Fruit fly (Drosophila melanogaster) whole organism, embryonic: Measurements from ENCODE around the gene Txl.

Experiments used
- CG10209 ChIP-seq: fragments of 200-800 bp; sonication (Bioruptor generic); optimal IDR thresholded peaks from 3 replicates; lab custom pipeline; 2017; ENCODE audit warnings: missing biosample characterization, mild to moderate bottlenecking, missing genetic modification characterization, missing genetic modification reagents
- CG11093 ChIP-seq: fragments of 200-800 bp; sonication (Bioruptor generic); IDR thresholded peaks from 3 replicates; pipeline ENCODE4 v1.3.6; 2022; ENCODE audit warnings: missing biosample characterization, missing genetic modification characterization
- CG12104 ChIP-seq: fragments of 200-800 bp; sonication (Bioruptor generic); optimal IDR thresholded peaks from 3 replicates; lab custom pipeline; 2016; ENCODE audit warnings: missing biosample characterization, missing genetic modification characterization
- CG12769 ChIP-seq: fragments of 200-800 bp; sonication (Bioruptor generic); optimal IDR thresholded peaks from 2 replicates; lab custom pipeline; 2019; ENCODE audit warnings: missing biosample characterization, mild to moderate bottlenecking, missing genetic modification characterization, moderate library complexity
- CG13287 ChIP-seq: fragments of 200-800 bp; sonication (Bioruptor generic); IDR thresholded peaks from 2 replicates; pipeline ENCODE4 v1.3.6; 2022; ENCODE audit warnings: missing biosample characterization, missing genetic modification characterization; ENCODE audit not compliant: partially characterized antibody
- CG14710 ChIP-seq: fragments of 200-800 bp; sonication (Bioruptor generic); optimal IDR thresholded peaks from 3 replicates; lab custom pipeline; 2019; ENCODE audit warnings: missing biosample characterization, mild to moderate bottlenecking, missing genetic modification characterization, moderate library complexity
- CG1529 ChIP-seq: fragments of 200-800 bp; sonication (Bioruptor generic); optimal IDR thresholded peaks from 3 replicates; lab custom pipeline; 2018; ENCODE audit warnings: missing biosample characterization, missing genetic modification characterization
- CG15601 ChIP-seq: fragments of 200-800 bp; sonication (Bioruptor generic); optimal IDR thresholded peaks from 3 replicates; lab custom pipeline; 2019; ENCODE audit warnings: missing biosample characterization, mild to moderate bottlenecking, missing genetic modification characterization, moderate library complexity
- CG15696 ChIP-seq: fragments of 200-800 bp; sonication (Bioruptor generic); optimal IDR thresholded peaks from 2 replicates; lab custom pipeline; 2019; ENCODE audit warnings: missing biosample characterization, mild to moderate bottlenecking, missing genetic modification characterization, moderate library complexity
- CG2129 ChIP-seq: fragments of 200-800 bp; sonication (Bioruptor generic); IDR thresholded peaks from 2 replicates; pipeline ENCODE4 v1.3.6; 2022; ENCODE audit warnings: missing biosample characterization, missing genetic modification characterization; ENCODE audit not compliant: partially characterized antibody
- CG31224 ChIP-seq: fragments of 200-800 bp; sonication (Bioruptor generic); IDR thresholded peaks from 2 replicates; pipeline ENCODE4 v1.3.6; 2022; ENCODE audit warnings: missing biosample characterization, missing genetic modification characterization
- CG43689 ChIP-seq: fragments of 200-800 bp; sonication (Bioruptor generic); IDR thresholded peaks from 2 replicates; pipeline ENCODE4 v1.3.6; 2022; ENCODE audit warnings: missing biosample characterization, missing genetic modification characterization
- CG4617 ChIP-seq: fragments of 200-800 bp; sonication (Bioruptor generic); optimal IDR thresholded peaks from 3 replicates; lab custom pipeline; 2016; ENCODE audit warnings: missing biosample characterization, missing genetic modification characterization, borderline replicate concordance
- CG5180 ChIP-seq: fragments of 200-800 bp; sonication (Bioruptor generic); optimal IDR thresholded peaks from 3 replicates; lab custom pipeline; 2017; ENCODE audit warnings: missing biosample characterization, missing genetic modification characterization, mild to moderate bottlenecking, moderate library complexity, missing genetic modification reagents
- CG5245 ChIP-seq: fragments of 200-800 bp; sonication (Bioruptor generic); optimal IDR thresholded peaks from 3 replicates; lab custom pipeline; 2016; ENCODE audit warnings: missing biosample characterization, missing genetic modification characterization
- CG6175 ChIP-seq: fragments of 200-800 bp; sonication (Bioruptor generic); IDR thresholded peaks from 3 replicates; pipeline ENCODE4 v1.3.6; 2022; ENCODE audit warnings: missing biosample characterization, missing genetic modification characterization
- CG6791 ChIP-seq: fragments of 200-800 bp; sonication (Bioruptor generic); IDR thresholded peaks from 3 replicates; pipeline ENCODE4 v1.3.6; 2022; ENCODE audit warnings: missing biosample characterization, missing genetic modification characterization; ENCODE audit not compliant: partially characterized antibody
- CG6854 ChIP-seq: fragments of 200-800 bp; sonication (Bioruptor generic); optimal IDR thresholded peaks from 3 replicates; lab custom pipeline; 2017; ENCODE audit warnings: missing biosample characterization, mild to moderate bottlenecking, missing genetic modification characterization
- Dip2 ChIP-seq: fragments of 200-800 bp; sonication (Bioruptor generic); IDR thresholded peaks from 2 replicates; pipeline ENCODE4 v1.3.6; 2022; ENCODE audit warnings: missing biosample characterization, missing genetic modification characterization
- E2f1 ChIP-seq: fragments of 200-800 bp; sonication (Bioruptor generic); IDR thresholded peaks from 2 replicates; pipeline ENCODE4 v1.3.6; 2022; ENCODE audit warnings: missing biosample characterization, missing genetic modification characterization
- Fer1 ChIP-seq: fragments of 200-800 bp; sonication (Bioruptor generic); optimal IDR thresholded peaks from 2 replicates; lab custom pipeline; 2017; ENCODE audit warnings: missing biosample characterization, mild to moderate bottlenecking, missing genetic modification characterization
- GATAe ChIP-seq: fragments of 200-800 bp; sonication (Bioruptor generic); conservative IDR thresholded peaks from 2 replicates; pipeline ENCODE4 v1.3.6; 2022; ENCODE audit warnings: missing biosample characterization, missing genetic modification characterization
- Mad ChIP-seq: fragments of 200-800 bp; sonication (Bioruptor generic); optimal IDR thresholded peaks from 2 replicates; lab custom pipeline; 2016; ENCODE audit warnings: missing biosample characterization, missing genetic modification characterization
- Mrtf ChIP-seq: fragments of 200-800 bp; sonication (Bioruptor generic); IDR thresholded peaks from 3 replicates; pipeline ENCODE4 v1.3.6; 2022; ENCODE audit warnings: missing biosample characterization, missing genetic modification characterization
- NfI ChIP-seq: fragments of 200-800 bp; sonication (Bioruptor generic); optimal IDR thresholded peaks from 3 replicates; lab custom pipeline; 2018; ENCODE audit warnings: missing biosample characterization, mild to moderate bottlenecking, missing genetic modification characterization, moderate library complexity
- Side ChIP-seq: fragments of 200-800 bp; sonication (Bioruptor generic); optimal IDR thresholded peaks from 2 replicates; lab custom pipeline; 2016; ENCODE audit warnings: missing biosample characterization, missing genetic modification characterization
- Six4 ChIP-seq: fragments of 200-800 bp; sonication (Bioruptor generic); optimal IDR thresholded peaks from 2 replicates; lab custom pipeline; 2016; ENCODE audit warnings: missing biosample characterization, missing genetic modification characterization
- Xbp1 ChIP-seq: fragments of 200-800 bp; sonication (Bioruptor generic); optimal IDR thresholded peaks from 3 replicates; lab custom pipeline; 2016; ENCODE audit warnings: missing biosample characterization, mild to moderate bottlenecking, missing genetic modification characterization
- Xrp1 ChIP-seq: fragments of 200-800 bp; sonication (Bioruptor generic); IDR thresholded peaks from 2 replicates; pipeline ENCODE4 v1.3.6; 2022; ENCODE audit warnings: missing biosample characterization, missing genetic modification characterization
- ase ChIP-seq: fragments of 200-800 bp; sonication (Bioruptor generic); IDR thresholded peaks from 3 replicates; pipeline ENCODE4 v1.3.6; 2022; ENCODE audit warnings: missing biosample characterization, missing genetic modification characterization
- ash1 ChIP-seq: fragments of 200-800 bp; sonication (Bioruptor generic); optimal IDR thresholded peaks from 2 replicates; lab custom pipeline; 2018; ENCODE audit warnings: missing biosample characterization, mild to moderate bottlenecking, missing genetic modification characterization
- gem ChIP-seq: fragments of 200-800 bp; sonication (Bioruptor generic); optimal IDR thresholded peaks from 2 replicates; lab custom pipeline; 2019; ENCODE audit warnings: missing biosample characterization, mild to moderate bottlenecking, missing genetic modification characterization, moderate library complexity
- grn ChIP-seq: fragments of 200-800 bp; sonication (Bioruptor generic); optimal IDR thresholded peaks from 3 replicates; lab custom pipeline; 2017; ENCODE audit warnings: missing biosample characterization, missing genetic modification characterization
- gro ChIP-seq: fragments of 200-800 bp; sonication (Bioruptor generic); optimal IDR thresholded peaks from 2 replicates; lab custom pipeline; 2016; ENCODE audit warnings: missing biosample characterization, missing genetic modification characterization
- jing ChIP-seq: fragments of 200-800 bp; sonication (Bioruptor generic); optimal IDR thresholded peaks from 2 replicates; lab custom pipeline; 2018; ENCODE audit warnings: missing biosample characterization, mild to moderate bottlenecking, missing genetic modification characterization
- lov ChIP-seq, 2 experiments: fragments of 200-800 bp in 1 of 2; fragments of >200 bp in 1 of 2; sonication (Bioruptor generic) in 1 of 2; IDR thresholded peaks in 1 of 2; optimal IDR thresholded peaks in 1 of 2; 2 replicates in 1 of 2; 3 replicates in 1 of 2; pipeline versions ENCODE4 v1.3.6 to Lab custom; 2017 to 2022; ENCODE audit warnings: missing biosample characterization in 1 of 2, missing genetic modification characterization in 1 of 2
- luna ChIP-seq: fragments of 200-800 bp; sonication (Bioruptor generic); optimal IDR thresholded peaks from 2 replicates; lab custom pipeline; 2016; ENCODE audit warnings: missing biosample characterization, missing genetic modification characterization
- nmo ChIP-seq: fragments of 200-800 bp; sonication (Bioruptor generic); optimal IDR thresholded peaks from 2 replicates; lab custom pipeline; 2018; ENCODE audit warnings: missing biosample characterization, mild to moderate bottlenecking, missing genetic modification characterization, moderate library complexity
- onecut ChIP-seq: fragments of 200-800 bp; sonication (Bioruptor generic); IDR thresholded peaks from 2 replicates; pipeline ENCODE4 v1.3.6; 2022; ENCODE audit warnings: missing biosample characterization, missing genetic modification characterization
- prd ChIP-seq, 3 experiments: fragments of >200 bp in 2 of 3; fragments of 200-800 bp in 1 of 3; sonication (Bioruptor generic) in 1 of 3; optimal IDR thresholded peaks in 2 of 3; IDR thresholded peaks in 1 of 3; 2 replicates in 2 of 3; 3 replicates in 1 of 3; pipeline versions ENCODE4 v1.3.6 to Lab custom; 2017 to 2022; ENCODE audit warnings: missing biosample characterization in 1 of 3, missing genetic modification characterization in 1 of 3
- rib ChIP-seq: fragments of 200-800 bp; sonication (Bioruptor generic); IDR thresholded peaks from 2 replicates; pipeline ENCODE4 v1.3.6; 2022; ENCODE audit warnings: missing biosample characterization, missing genetic modification characterization
- schlank ChIP-seq: fragments of 200-800 bp; sonication (Bioruptor generic); optimal IDR thresholded peaks from 2 replicates; lab custom pipeline; 2018; ENCODE audit warnings: missing biosample characterization, mild to moderate bottlenecking, missing genetic modification characterization
- scrt ChIP-seq: fragments of 200-800 bp; sonication (Bioruptor generic); optimal IDR thresholded peaks from 2 replicates; lab custom pipeline; 2018; ENCODE audit warnings: missing biosample characterization, mild to moderate bottlenecking, missing genetic modification characterization, moderate library complexity
- seq ChIP-seq: fragments of 200-800 bp; sonication (Bioruptor generic); IDR thresholded peaks from 2 replicates; pipeline ENCODE4 v1.3.6; 2022; ENCODE audit warnings: missing biosample characterization, missing genetic modification characterization
- shn ChIP-seq: fragments of 200-800 bp; sonication (Bioruptor generic); optimal IDR thresholded peaks from 3 replicates; lab custom pipeline; 2016; ENCODE audit warnings: missing biosample characterization, missing genetic modification characterization
- so ChIP-seq: fragments of 200-800 bp; sonication (Bioruptor generic); IDR thresholded peaks from 3 replicates; pipeline ENCODE4 v1.3.6; 2022; ENCODE audit warnings: missing biosample characterization, missing genetic modification characterization
- stc ChIP-seq: fragments of 200-800 bp; sonication (Bioruptor generic); IDR thresholded peaks from 2 replicates; pipeline ENCODE4 v1.3.6; 2022; ENCODE audit warnings: missing biosample characterization, missing genetic modification characterization
- tll ChIP-seq, 2 experiments: fragments of 200-800 bp in 1 of 2; fragments of >200 bp in 1 of 2; sonication (Bioruptor generic) in 1 of 2; optimal IDR thresholded peaks; 2 replicates each; lab custom pipeline; 2017 to 2019; ENCODE audit warnings: missing biosample characterization in 2 of 2, missing genetic modification characterization in 2 of 2, mild to moderate bottlenecking in 1 of 2, moderate library complexity in 1 of 2
- zfh2 ChIP-seq: fragments of 200-800 bp; sonication (Bioruptor generic); optimal IDR thresholded peaks from 2 replicates; lab custom pipeline; 2016; ENCODE audit warnings: missing biosample characterization, missing genetic modification characterization

The Txl gene

DNA sequence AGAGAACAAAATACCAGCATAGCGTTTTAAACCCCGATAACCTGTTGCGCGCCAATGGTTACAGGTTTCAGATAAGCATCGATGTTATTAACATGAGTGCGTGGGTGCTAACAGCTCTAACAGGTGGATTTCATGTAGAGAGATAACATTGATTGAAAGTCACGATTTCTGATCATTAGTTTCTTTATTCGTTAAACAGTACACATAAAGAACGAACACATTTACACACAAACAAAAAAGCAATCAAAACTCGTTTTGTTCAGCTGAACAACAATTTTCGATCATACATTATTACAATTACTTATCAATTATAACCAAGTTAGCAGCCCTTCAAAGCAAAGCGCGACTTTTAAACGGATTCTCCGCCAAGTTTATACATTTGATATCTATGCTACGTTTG, 24.0 kb downstream of the Txl start (continued):
- TF ChIP-seq Xrp1 (GFP tag; lab: Robert Waterston, UW): no peak; the same call in 1 of the 2 replicates
- no peak for TF ChIP-seq GATAe
- TF ChIP-seq CG12104: no peak
- peak; percentile 16 for TF ChIP-seq nmo (GFP tag; lab: Kevin White, UChicago)
- peak; percentile 6 for TF ChIP-seq NfI (GFP tag; lab: Kevin White, UChicago)
- TF ChIP-seq Six4: no peak
- peak; percentile 38 for TF ChIP-seq zfh2 (GFP tag; lab: Kevin White, UChicago)
- no peak for TF ChIP-seq jing (GFP tag; lab: Kevin White, UChicago)
- peak; percentile 63 for TF ChIP-seq CG15601 (tag; lab: Kevin White, UChicago)
- no peak for TF ChIP-seq Mrtf
- TF ChIP-seq Side (GFP tag; lab: Kevin White, UChicago): peak; percentile 51
- TF ChIP-seq grn (GFP tag; lab: Kevin White, UChicago): peak; percentile 100
- peak; percentile 57 for TF ChIP-seq gem
- TF ChIP-seq CG13287 (GFP tag; lab: Robert Waterston, UW): peak; percentile 48; the same call in 1 of the 2 replicates
- no peak for TF ChIP-seq CG6854 (GFP tag; lab: Kevin White, UChicago)
- no peak for TF ChIP-seq CG5180 (GFP tag; lab: Kevin White, UChicago)

DNA sequence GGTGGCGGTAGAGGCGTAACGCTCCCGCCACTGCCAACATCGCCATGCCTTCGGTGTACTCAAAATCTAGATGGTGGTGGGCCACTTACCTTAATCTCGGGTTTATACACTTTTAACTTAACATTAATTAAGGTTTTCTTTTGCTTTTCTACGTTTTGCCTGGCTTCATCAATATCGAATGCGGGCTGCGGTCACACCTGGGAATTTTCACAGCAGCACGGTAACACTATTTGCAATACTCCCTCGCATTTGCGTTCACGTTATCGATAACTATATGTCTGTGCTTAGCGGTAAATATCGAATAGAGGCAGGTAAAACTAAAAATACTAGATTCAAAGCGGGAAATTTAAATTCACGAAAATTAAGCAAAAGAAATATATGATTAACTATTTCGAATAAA, 28.3 kb downstream of the Txl start, which contains the start of gene Bre1:
Bre1 (minus strand) TSS at position 226 of the 400 bp plus-strand sequence.
- no peak for TF ChIP-seq seq (GFP tag; lab: Robert Waterston, UW)
- TF ChIP-seq CG6175 (GFP tag; lab: Robert Waterston, UW): no peak
- no peak for TF ChIP-seq CG10209 (GFP tag; lab: Kevin White, UChicago)
- no peak for TF ChIP-seq Dip2
- no peak for TF ChIP-seq luna
- TF ChIP-seq Fer1 (GFP tag; lab: Kevin White, UChicago): peak; percentile 34
- TF ChIP-seq CG4617: peak; percentile 93
- TF ChIP-seq CG5245 (GFP tag; lab: Kevin White, UChicago): no peak
- no peak for TF ChIP-seq stc (GFP tag; lab: Robert Waterston, UW)
- TF ChIP-seq CG2129: peak; percentile 44; the same call in 1 of the 2 replicates
- TF ChIP-seq CG15696 (tag; lab: Kevin White, UChicago): no peak
- peak; percentile 72; the same call in 2 of the 3 replicates for TF ChIP-seq CG6791 (GFP tag; lab: Robert Waterston, UW)
- no peak for TF ChIP-seq ase (GFP tag; lab: Robert Waterston, UW)
- TF ChIP-seq gro (GFP tag; lab: Kevin White, UChicago): peak; percentile 39
- no peak for TF ChIP-seq CG31224 (GFP tag; lab: Robert Waterston, UW)
- no peak for TF ChIP-seq rib (GFP tag; lab: Robert Waterston, UW)
- no peak for TF ChIP-seq CG12769 (tag; lab: Kevin White, UChicago)
- TF ChIP-seq CG1529 (GFP tag; lab: Kevin White, UChicago): no peak
- peak; percentile 67 for TF ChIP-seq onecut (GFP tag; lab: Robert Waterston, UW)
- peak; percentile 63 for TF ChIP-seq CG14710
- no peak for TF ChIP-seq Xbp1 (GFP tag; lab: Kevin White, UChicago)
- TF ChIP-seq CG11093 (GFP tag; lab: Robert Waterston, UW): no peak
- TF ChIP-seq CG43689 (GFP tag; lab: Robert Waterston, UW): no peak
- TF ChIP-seq so (GFP tag; lab: Robert Waterston, UW): no peak
- no peak for TF ChIP-seq prd (optimal IDR thresholded peaks at IDR 0.05; lab: Kevin White, UChicago)
- TF ChIP-seq prd (GFP tag; IDR thresholded peaks at IDR 0.05; lab: Robert Waterston, UW): 0 out of 3 replicates have a peak, but pooled peaks have one; percentile 23
- TF ChIP-seq E2f1 (GFP tag; lab: Robert Waterston, UW): no peak
- no peak for TF ChIP-seq shn (GFP tag; lab: Kevin White, UChicago)
- TF ChIP-seq ash1 (GFP tag; lab: Kevin White, UChicago): no peak
- TF ChIP-seq lov (optimal IDR thresholded peaks at IDR 0.05; lab: Kevin White, UChicago): no peak
- TF ChIP-seq lov (GFP tag; IDR thresholded peaks at IDR 0.05; lab: Robert Waterston, UW): no peak
- no peak for TF ChIP-seq tll (GFP tag; optimal IDR thresholded peaks at IDR 0.05; lab: Kevin White, UChicago)
- no peak for TF ChIP-seq Mad (GFP tag; lab: Kevin White, UChicago)
- no peak for TF ChIP-seq schlank
- TF ChIP-seq scrt (GFP tag; lab: Kevin White, UChicago): no peak
